Worm (Caenorhabditis elegans): ENCODE results near the gene inx-10.

inx-10 gene

DNA sequence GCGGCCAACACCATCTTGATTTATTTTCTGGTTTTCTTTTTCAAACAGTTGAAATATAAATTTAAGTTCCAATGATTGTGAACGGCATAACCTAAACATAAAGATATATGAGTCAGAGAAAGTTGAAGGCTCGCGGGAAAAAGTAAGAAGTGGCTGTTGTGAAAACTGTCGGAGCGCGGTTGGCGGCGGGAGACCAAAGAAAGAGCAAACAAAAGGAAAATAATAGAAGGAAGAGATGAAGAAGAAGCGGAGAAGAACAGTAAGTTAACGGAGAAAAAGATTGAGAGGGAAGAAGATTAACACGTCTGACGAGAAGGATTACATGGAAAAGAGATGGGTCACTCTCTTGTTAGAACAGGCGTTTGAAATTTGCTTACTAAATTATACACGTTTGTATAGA lies at the start of gene inx-10:
Gene inx-10 (minus strand): TSS at position 101 of the 400 bp plus-strand sequence.
- TF ChIP-seq aly-1 (tag; optimal IDR thresholded peaks at IDR 0.05) (no peak), hnd-1 (tag; optimal IDR thresholded peaks at IDR 0.05) (no peak), tbx-37 (GFP tag; conservative IDR thresholded peaks at IDR 0.05) (no peak), hmg-4 (GFP tag; optimal IDR thresholded peaks at IDR 0.05) (no peak), hmbx-1 (tag; optimal IDR thresholded peaks at IDR 0.05) (no peak)

DNA sequence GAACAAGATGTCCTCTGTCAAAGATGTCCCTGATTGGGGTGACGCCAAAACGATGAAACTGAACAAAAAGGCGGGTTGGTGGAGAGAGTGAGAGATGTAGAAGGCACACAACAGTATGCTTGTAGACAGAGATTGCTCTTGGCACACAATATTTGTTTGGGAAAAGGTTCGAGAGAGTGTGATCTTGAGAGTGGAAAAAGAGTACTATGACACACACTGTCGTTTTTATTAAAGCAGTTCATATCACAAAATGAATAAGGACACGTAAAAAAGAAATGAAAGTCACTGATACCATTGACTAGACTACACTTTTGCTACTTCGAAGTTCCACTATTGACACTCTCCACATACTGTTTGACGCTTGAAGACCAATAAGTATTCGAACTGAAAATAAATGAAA lies 48.2 kb upstream of the inx-10 start:
- TF ChIP-seq pes-1 (GFP tag; IDR thresholded peaks at IDR 0.05) (no peak), hmg-4 (GFP tag; optimal IDR thresholded peaks at IDR 0.05) (no peak), tra-4 (tag; optimal IDR thresholded peaks at IDR 0.05) (no peak), ama-1 (optimal IDR thresholded peaks at IDR 0.05) (no peak), ets-7 (tag; optimal IDR thresholded peaks at IDR 0.05) (no peak), hnd-1 (tag; optimal IDR thresholded peaks at IDR 0.05) (no peak), hmbx-1 (tag; optimal IDR thresholded peaks at IDR 0.05) (no peak)

DNA sequence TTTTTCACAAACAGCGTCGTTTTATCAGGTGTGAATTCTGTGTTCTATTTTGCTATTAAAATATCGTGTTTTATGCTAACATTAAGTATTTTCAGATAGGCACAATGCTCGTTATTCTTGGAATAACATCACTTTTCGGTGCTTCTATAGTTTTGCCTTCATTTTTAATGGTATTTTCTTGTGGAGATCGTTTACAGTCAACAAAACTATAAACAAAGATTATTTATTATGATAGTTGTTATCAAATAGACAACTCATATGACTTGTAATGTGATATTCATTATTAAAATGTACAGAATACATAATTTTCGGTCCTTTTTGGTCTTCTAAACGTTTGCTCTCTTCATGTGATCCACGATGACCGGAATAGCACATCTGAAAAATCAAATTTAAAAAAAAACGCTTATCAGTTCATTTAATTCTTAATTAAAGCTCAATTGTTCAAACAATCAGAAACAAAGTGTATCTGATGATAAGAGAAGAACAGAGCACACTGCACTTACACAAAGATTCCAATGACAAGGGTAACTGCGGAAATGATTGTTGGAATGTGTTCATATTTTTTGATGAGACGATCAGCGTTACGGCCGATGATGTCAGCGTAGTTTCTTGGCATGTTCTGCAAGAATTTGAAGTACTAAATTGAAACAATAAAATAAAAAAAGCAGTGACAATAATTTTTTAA lies 46.9 kb upstream of the inx-10 start, which contains the start of gene F07C3.9:
Gene F07C3.9 (minus strand): TSS at position 635 of the 685 bp plus-strand sequence.
- TF ChIP-seq hnd-1 (tag; optimal IDR thresholded peaks at IDR 0.05) (no peak), hmbx-1 (tag; optimal IDR thresholded peaks at IDR 0.05) (no peak), tra-4 (tag; optimal IDR thresholded peaks at IDR 0.05) (no peak), aly-1 (tag; optimal IDR thresholded peaks at IDR 0.05) (no peak), tbx-37 (GFP tag; conservative IDR thresholded peaks at IDR 0.05) (no peak), tbx-11 (GFP tag; IDR thresholded peaks at IDR 0.05) (no peak), ama-1 (optimal IDR thresholded peaks at IDR 0.05) (no peak), F13C5.2 (tag; optimal IDR thresholded peaks at IDR 0.05) (no peak), sea-1 (GFP tag; conservative IDR thresholded peaks at IDR 0.05) (no peak), flt-1 (GFP tag; IDR thresholded peaks at IDR 0.05) (no peak), hmg-4 (GFP tag; optimal IDR thresholded peaks at IDR 0.05) (no peak), ceh-13 (GFP tag; optimal IDR thresholded peaks at IDR 0.05) (no peak), ceh-36 (tag; optimal IDR thresholded peaks at IDR 0.05) (no peak), B0310.2 (tag; optimal IDR thresholded peaks at IDR 0.05) (no peak)

DNA sequence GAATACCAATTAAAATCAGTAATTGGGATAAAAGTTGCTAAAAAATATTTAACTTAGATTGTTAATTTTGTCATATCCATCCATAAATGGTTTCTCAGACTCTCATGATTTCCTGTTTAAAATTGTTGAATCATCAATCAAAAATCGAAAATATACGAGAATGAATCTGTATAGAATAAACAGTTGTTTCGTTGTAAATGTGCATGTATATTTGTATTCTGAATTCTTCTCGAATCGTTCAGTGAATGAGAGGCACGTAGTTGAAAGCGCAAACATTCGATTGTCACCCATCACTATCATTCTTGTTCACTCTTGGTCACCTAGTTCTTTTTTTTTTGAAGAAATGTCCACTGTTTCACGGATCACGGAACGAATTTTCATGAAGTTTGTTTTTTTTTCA lies 42.7 kb upstream of the inx-10 start, which contains the start of gene ptd-2:
Gene ptd-2 (plus strand): TSS at position 301 of the 400 bp plus-strand sequence.
- no peak for TF ChIP-seq tbx-37 (GFP tag; conservative IDR thresholded peaks at IDR 0.05)
- TF ChIP-seq ama-1 (optimal IDR thresholded peaks at IDR 0.05) = no peak
- TF ChIP-seq B0310.2 (tag; optimal IDR thresholded peaks at IDR 0.05) = no peak
- no peak for TF ChIP-seq ceh-36 (tag; optimal IDR thresholded peaks at IDR 0.05)
- no peak for TF ChIP-seq aly-1 (tag; optimal IDR thresholded peaks at IDR 0.05)

DNA sequence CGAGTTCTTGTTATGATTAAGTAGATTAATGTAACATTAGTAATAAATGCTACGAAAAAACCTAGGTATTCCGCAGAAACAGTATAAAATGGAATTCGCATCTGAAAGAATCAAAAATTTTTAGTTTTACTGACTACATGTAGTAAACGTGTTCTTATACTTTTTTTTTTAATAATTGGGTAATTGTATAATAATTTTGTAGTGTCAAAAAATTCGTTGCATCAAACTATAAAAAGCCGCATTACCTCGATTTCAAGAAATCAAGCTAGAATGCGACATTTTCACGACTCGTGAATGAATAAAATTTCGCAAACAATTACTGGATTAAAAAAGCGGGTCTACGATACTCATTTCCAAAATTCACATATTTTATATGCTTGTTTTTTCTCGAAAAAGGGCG lies 41.9 kb upstream of the inx-10 start, which contains the start of gene str-94:
Gene str-94 (minus strand): TSS at position 101 of the 400 bp plus-strand sequence.
- TF ChIP-seq pes-1 (GFP tag; IDR thresholded peaks at IDR 0.05) (no peak), scrt-1 (GFP tag; IDR thresholded peaks at IDR 0.05) (no peak), ama-1 (optimal IDR thresholded peaks at IDR 0.05) (no peak), ets-7 (tag; optimal IDR thresholded peaks at IDR 0.05) (no peak), tra-4 (tag; optimal IDR thresholded peaks at IDR 0.05) (no peak), flt-1 (GFP tag; IDR thresholded peaks at IDR 0.05) (no peak), aly-1 (tag; optimal IDR thresholded peaks at IDR 0.05) (no peak), B0310.2 (tag; optimal IDR thresholded peaks at IDR 0.05) (no peak), F13C5.2 (tag; optimal IDR thresholded peaks at IDR 0.05) (no peak), ceh-13 (GFP tag; optimal IDR thresholded peaks at IDR 0.05) (no peak), sea-1 (GFP tag; conservative IDR thresholded peaks at IDR 0.05) (no peak), tbx-11 (GFP tag; IDR thresholded peaks at IDR 0.05) (no peak), ceh-36 (tag; optimal IDR thresholded peaks at IDR 0.05) (no peak), hmbx-1 (tag; optimal IDR thresholded peaks at IDR 0.05) (no peak), hnd-1 (tag; optimal IDR thresholded peaks at IDR 0.05) (no peak), hmg-4 (GFP tag; optimal IDR thresholded peaks at IDR 0.05) (no peak), tbx-37 (GFP tag; conservative IDR thresholded peaks at IDR 0.05) (no peak)

DNA sequence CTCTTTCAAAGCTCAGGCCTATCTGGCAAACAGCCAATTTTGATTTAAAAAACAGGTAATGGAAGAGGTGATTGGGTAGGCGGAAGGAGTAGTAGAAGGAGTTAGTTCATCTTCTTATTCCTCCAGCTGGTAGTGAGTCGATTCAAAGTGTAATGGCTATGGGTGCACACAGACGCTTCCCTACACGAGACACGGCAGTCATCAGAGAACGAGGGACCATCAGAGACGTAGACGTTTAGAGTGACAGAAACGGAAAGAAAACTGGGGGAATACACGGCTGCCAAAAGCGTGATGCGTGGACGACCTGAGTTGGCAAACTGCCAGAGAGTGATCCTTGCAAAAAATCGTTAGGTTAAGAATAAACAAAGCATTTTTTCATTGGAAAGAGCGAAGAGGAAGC lies 40.1 kb upstream of the inx-10 start:
- TF ChIP-seq aly-1 (tag; optimal IDR thresholded peaks at IDR 0.05) (no peak), hmg-4 (GFP tag; optimal IDR thresholded peaks at IDR 0.05) (no peak), F13C5.2 (tag; optimal IDR thresholded peaks at IDR 0.05) (peak; percentile 39)

DNA sequence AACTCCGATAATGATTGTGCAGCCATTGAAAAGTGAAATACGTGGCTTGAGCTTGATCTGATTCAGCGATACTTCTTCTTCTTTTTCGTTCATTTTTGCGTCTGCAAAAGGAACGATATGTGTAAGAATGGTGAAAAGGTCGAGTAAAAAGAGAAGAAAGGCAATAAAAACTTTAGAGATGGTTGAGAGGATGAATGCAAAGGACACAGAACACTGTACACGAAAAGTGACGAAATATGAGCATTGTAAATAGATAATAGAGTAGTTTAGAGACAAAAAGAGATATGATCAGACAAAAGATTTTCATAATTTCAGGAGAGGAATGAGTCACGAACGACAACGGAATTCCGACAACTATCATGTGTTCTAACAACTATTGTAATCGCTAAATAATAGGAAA lies 39.0 kb upstream of the inx-10 start, which contains the start of gene aat-2:
Gene aat-2 (minus strand): TSS at position 101 of the 400 bp plus-strand sequence.
- TF ChIP-seq aly-1 (tag; optimal IDR thresholded peaks at IDR 0.05) (no peak), B0310.2 (tag; optimal IDR thresholded peaks at IDR 0.05) (no peak), F13C5.2 (tag; optimal IDR thresholded peaks at IDR 0.05) (no peak), tbx-11 (GFP tag; IDR thresholded peaks at IDR 0.05) (no peak), ceh-36 (tag; optimal IDR thresholded peaks at IDR 0.05) (no peak), tbx-37 (GFP tag; conservative IDR thresholded peaks at IDR 0.05) (no peak), ama-1 (optimal IDR thresholded peaks at IDR 0.05) (no peak), scrt-1 (GFP tag; IDR thresholded peaks at IDR 0.05) (no peak), hmbx-1 (tag; optimal IDR thresholded peaks at IDR 0.05) (no peak), pes-1 (GFP tag; IDR thresholded peaks at IDR 0.05) (no peak), ceh-13 (GFP tag; optimal IDR thresholded peaks at IDR 0.05) (no peak), tra-4 (tag; optimal IDR thresholded peaks at IDR 0.05) (no peak), hmg-4 (GFP tag; optimal IDR thresholded peaks at IDR 0.05) (no peak), hnd-1 (tag; optimal IDR thresholded peaks at IDR 0.05) (no peak), flt-1 (GFP tag; IDR thresholded peaks at IDR 0.05) (no peak), sea-1 (GFP tag; conservative IDR thresholded peaks at IDR 0.05) (no peak)
